Fruit fly (Drosophila melanogaster) ovary, adult (tissue): Measurements from ENCODE around the gene dnd.

Experiments
- CG17801 ChIP-seq: fragments of 200-800 bp; optimal IDR thresholded peaks from 2 replicates; lab custom pipeline; 2019; ENCODE audit warnings: missing biosample characterization, mild to moderate bottlenecking, missing genetic modification characterization, moderate library complexity; ENCODE audit not compliant: partially characterized antibody

Gene dnd

DNA sequence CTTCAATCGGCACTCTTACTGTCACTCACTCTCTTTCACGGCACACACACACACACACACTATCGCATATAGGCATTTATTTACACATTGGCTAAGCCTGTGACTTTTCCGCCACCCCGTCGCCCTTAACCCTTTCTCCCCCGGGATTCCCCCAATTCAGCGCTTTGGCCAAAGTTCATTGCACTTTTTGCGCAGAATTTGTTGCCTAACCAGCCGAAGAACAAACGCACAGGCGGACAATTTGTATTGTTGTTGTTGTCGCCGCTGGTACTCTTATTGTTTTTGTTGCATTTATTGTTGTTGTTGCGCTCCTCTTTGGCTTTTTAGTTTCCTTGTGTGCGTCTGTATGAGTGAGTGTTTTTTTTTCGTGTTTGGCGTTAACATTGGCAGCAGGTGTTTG, 11.6 kb upstream of the dnd start:
- no peak for TF ChIP-seq CG17801

DNA sequence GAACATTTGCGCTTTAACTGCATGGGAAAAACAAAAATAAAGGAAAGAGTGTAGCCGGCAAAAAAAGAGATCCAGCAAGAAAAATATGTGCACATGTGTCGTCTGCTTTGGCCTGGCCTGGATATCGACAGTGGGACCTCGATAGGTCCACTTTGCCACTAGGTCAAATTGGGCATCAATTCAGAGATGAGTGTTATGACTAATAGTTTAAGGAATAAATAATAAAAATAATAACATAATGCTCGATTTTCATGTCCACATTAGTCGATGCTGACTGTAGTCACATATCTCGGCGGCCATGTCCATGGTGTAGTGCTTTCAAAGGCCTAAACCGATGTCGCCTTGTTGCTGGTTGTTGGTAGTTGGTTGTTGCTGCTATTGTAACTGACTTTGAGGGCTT, 10.4 kb upstream of the dnd start:
- TF ChIP-seq CG17801 = peak; percentile 49

- TF ChIP-seq CG17801 = no peak
These were observed 9.1 kb upstream of the dnd start for dm6 chr3R:21895961-21896875.

DNA sequence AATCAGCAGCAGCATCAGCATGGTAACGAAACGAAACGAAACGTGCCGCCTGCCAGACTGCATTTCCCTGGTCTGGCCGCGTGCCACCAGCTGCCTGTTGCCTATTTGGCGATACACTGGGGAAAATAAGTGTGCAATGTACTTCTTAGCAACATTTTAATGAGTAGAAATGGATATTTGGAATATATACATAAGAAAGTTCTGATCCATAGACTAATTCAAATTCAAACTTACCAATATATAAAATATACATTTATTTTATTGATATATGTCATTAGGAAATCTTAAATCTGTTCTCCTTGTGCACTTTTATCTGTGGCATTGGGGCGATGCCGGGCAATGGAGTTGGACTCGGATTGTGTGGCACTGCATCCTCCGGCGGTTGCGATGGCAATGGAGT, 6.8 kb upstream of the dnd start:
- TF ChIP-seq CG17801 = no peak

DNA sequence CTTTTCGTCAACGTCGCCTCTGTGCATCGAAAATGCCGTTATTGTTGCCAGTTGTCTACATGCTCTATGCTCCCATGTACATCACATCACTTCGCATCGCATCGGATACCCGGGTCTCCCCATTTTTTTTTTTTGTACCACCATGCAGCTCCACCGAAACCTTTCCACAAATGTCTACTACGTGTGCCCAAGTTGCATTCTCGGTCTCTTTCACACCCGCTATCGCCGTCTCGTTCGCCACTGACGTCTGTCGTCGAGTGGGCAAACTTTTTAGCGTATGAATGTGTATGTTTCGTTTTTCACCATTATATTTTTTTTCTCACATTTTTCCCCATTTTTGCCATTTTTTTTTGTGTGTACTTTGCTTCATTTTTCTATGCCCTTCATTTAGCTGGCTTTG, 5.3 kb upstream of the dnd start:
- no peak for TF ChIP-seq CG17801

dm6 chr3R:21890739-21891138, 3.6 kb upstream of the dnd start:
- no peak for TF ChIP-seq CG17801

DNA sequence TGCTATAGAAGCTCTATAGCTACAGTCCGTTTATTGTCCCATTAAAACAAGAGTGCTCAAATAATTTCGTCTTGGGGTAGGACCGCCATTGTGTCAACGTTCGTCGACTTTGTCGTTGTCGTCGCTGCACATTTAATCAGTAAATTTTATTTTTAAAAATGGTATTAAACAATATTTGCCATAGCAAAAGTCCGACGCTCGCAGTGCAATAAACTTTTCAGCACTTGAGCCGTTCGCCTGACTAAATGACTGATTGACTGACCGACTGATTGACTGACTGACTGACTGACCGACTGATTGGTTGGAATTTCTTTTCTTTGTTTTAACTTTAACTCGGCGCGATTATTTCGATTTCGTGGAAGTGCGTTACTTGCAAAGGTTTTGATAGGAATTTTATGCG, 2.8 kb upstream of the dnd start:
- no peak for TF ChIP-seq CG17801

- no peak for TF ChIP-seq CG17801
These were observed 1.8 kb upstream of the dnd start, which contains the start of gene CG43844 for dm6 chr3R:21888696-21889602. TSS of gene CG43844 (plus strand) at chr3R:21889539.

dm6 chr3R:21887588-21888007, 443 bp upstream of the dnd start:
- no peak for TF ChIP-seq CG17801

dm6 chr3R:21885450-21885849, 1.7 kb downstream of the dnd start, which contains the start of gene CG17819:
TSS of gene CG17819 (minus strand) at chr3R:21885550.
- TF ChIP-seq CG17801 = no peak

dm6 chr3R:21884354-21884753, 2.8 kb downstream of the dnd start, which contains the start of gene fit:
TSS of gene fit (minus strand) at chr3R:21884454.
- TF ChIP-seq CG17801 = no peak

DNA sequence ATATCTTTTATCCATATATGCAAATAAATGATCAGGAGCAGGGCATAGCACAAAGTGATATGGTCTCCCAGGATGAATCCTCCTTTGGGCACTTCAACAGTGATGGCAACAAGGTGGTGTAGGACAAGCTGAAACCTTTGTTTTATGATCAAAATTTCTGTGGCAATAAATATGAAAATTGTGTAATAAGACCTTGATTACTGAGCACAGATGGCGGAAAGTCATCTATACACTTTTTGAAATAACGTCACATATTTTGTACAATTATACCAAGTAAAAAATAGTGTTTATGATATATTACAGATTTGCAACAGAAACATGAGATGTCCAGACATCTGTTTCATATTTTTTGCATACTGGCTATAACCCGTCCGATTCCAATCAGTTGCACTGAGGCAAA, 6.6 kb downstream of the dnd start, which contains the start of gene CG31465:
TSS of gene CG31465 (plus strand) at position 301 of the 400 bp plus-strand sequence.
- no peak for TF ChIP-seq CG17801

dm6 chr3R:21878473-21878872, 8.7 kb downstream of the dnd start, which contains the start of gene CG34148:
TSS of gene CG34148 (minus strand) at chr3R:21878686.
- TF ChIP-seq CG17801 = no peak

DNA sequence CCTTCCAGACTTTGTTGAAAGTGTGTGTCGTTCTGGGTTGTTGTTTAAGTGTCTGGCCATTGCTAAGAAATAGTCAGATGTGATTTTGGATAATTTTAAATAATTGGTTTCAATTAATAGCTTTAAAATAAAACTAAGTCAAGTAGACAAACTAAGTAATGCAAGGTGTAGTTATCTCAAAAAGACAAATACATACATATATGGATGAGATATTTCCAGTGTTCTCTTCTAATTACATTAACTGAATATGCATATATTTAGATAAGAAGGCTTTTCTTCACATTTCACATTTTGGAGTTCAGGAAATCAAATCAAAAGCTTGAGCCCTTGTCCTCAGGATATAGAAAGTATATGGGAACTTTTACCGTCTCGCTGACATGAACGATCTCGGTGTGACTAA, 9.5 kb downstream of the dnd start, which contains the start of gene P5CDh2:
TSS of gene P5CDh2 (plus strand) at position 301 of the 400 bp plus-strand sequence.
- TF ChIP-seq CG17801 = no peak

DNA sequence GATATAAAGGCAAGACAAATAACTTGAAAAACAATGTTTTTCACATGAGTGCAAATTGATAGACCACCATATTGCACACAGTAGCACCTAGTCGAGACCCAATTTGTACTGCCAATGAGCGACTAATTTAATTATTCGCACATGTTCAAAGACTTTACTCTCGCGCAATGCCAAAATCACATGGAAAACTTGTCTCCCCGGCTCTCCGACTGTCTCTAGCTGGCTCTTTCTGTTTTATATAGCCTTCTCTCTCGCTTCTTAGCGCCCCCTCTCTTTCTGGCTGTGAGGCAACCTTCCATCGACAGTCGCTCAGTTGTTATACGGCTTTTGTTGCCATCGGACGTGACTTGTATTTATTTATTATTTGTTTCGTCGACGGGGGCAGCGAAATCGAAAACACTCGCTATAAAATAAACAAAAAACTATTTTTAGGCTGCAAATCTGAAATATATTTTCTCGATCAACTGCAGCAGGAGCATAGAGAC, 12.1 kb downstream of the dnd start, which contains the start of gene CG6656:
TSS of gene CG6656 (plus strand) at position 312 of the 485 bp plus-strand sequence.
- TF ChIP-seq CG17801 = peak; percentile 53

DNA sequence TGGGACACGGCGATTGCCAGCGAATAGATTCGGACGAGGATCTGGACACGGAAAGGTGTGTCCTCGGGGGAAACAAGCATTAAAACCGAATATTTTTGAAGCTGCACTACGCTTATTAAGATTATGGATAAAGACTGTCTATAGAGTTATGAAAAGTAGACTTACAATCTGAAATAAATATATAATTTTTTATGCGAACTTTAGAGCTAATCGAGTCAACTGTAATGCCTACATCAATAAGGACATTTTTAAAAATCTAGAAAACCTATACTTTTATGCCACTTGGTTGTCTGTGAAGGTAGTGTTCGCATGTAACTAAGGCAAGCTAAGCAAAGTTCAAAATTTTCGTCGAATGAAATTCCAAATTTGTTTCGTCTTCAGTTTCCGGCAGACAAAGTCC, 13.7 kb downstream of the dnd start, which contains the start of gene CG31178:
TSS of gene CG31178 (plus strand) at position 301 of the 400 bp plus-strand sequence.
- no peak for TF ChIP-seq CG17801
